Worm (Caenorhabditis elegans) whole organism, dauer: ENCODE measurements around the gene F22E5.7.
"Not testable (repeated sequence)": the region's sequence is repeated elsewhere in the genome, so short reads cannot be mapped to it uniquely, and the experiment has no call there.

Experiments used
- unc-62 ChIP-seq: sonication (generic microtip); optimal IDR thresholded peaks from 2 replicates; lab custom pipeline; 2017; ENCODE audit warnings: missing biosample characterization, missing genetic modification reagents, missing genetic modification characterization

The F22E5.7 gene

DNA sequence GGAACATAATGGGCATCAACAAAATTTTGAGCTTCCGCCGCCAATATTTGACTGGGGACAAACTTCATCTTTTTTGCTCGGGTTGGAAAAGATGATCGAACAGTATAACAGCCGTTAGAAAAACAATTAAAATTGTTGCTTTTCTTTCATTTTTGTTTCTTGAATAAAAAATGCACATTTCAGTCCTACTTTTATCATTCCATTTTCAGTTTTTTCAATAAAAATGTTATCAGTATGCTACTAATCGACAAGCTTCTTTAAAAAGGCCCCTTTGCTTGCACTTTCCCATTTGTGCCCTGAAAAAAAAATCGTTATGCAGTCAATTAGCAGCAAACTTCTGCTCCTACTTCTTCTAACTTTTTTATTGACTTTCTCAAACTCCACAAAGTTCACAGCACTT lies at the start of gene F22E5.7:
TSS of gene F22E5.7 (plus strand) at position 301 of the 400 bp plus-strand sequence.
- TF ChIP-seq unc-62 (GFP tag; lab: Kevin White, UChicago): no peak

DNA sequence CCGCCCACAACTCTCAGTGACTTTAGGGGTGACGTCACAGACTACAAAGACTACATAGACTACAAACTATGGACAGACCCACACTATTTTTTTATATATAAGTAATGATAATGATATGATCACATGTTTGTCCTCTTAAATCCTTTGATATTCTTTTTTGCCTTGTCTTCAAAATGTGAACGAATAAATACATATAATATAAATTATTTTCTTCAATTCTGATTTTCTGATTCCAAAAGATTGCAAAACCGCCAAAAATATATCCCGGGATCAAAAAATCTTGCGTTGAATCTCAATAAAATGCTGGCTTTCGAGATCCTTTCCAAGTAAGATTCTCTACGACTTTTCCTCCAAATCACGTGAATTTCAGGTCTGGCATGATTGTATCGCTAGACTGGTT lies 41.7 kb upstream of the F22E5.7 start, which contains the start of gene F33H12.1:
TSS of gene F33H12.1 (plus strand) at position 301 of the 400 bp plus-strand sequence.
- TF ChIP-seq unc-62 (GFP tag; lab: Kevin White, UChicago): not testable (repeated sequence)

DNA sequence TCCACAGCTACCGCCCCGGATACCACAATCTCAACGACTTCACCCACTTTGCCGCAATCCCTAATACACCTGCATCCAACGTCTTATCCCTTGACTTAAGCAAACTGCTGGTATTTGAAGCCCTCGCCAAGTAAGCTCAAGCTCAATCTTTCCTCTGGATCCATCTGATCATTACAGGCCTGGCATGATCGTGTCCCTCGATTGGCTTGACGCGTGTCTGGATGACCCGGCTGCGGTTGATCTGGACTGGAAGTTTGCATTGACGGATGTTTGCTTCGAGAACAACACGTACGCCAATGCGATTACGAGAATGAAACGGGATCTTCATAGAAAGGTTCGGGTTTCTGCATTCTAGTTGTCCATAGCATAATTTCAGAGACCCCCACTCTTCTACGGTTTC lies 40.9 kb upstream of the F22E5.7 start:
- no peak for TF ChIP-seq unc-62 (GFP tag; lab: Kevin White, UChicago)

DNA sequence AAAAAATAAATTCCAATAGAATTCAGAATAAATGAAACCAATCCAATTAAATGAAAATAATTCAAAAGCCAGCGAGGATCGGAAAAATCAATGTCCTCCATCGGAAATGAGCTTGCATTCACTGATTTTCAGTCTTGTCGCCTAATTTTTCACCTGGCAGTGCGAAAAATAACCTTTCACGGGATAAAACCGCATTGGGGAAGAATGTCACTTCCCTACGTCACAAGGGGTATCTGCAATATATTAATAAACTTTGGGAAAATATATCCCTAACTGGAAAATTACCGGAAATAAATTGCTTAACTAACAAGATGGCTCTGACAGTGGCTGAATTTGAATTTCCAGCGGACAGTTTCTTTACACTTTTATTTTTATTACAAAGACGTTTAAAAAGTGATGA lies 36.6 kb upstream of the F22E5.7 start, which contains the start of gene sri-77:
TSS of gene sri-77 (minus strand) at position 101 of the 400 bp plus-strand sequence.
- TF ChIP-seq unc-62 (GFP tag; lab: Kevin White, UChicago): no peak

DNA sequence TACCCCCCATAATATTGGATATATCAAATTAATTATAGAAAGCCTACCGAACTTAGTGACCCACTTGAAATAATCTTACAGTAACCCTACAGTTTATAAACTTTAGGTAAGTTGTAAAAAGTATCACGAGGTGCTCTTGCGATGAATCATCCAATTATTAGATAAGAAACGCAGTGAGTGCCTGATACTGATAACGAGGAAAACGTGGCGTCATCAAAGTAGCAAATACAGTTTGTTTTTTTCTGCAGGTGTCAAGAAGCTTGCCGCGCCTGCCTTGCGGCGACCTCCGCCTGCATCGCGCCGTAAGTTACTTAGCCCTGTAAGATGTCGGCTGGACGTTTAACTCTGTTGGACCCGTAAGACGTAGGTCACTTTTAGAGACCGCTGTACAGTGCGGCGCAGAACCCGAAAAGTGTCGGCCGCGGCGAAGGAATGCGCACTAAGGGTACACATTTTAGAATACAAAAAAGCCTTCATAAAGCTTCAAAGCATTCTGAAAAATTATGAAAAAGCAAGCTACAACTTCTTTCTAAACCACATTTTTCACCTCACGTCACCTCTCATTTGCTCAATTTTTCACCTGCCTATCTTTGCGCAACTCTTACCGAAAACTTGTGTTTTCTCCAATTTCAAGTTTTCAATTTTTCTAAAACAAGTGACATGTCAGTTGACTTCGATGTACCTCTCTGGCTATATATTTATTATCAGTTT lies 31.5 kb upstream of the F22E5.7 start, which contains the start of gene sri-38:
TSS of gene sri-38 (plus strand) at position 661 of the 711 bp plus-strand sequence.
- no peak for TF ChIP-seq unc-62 (GFP tag; lab: Kevin White, UChicago)

DNA sequence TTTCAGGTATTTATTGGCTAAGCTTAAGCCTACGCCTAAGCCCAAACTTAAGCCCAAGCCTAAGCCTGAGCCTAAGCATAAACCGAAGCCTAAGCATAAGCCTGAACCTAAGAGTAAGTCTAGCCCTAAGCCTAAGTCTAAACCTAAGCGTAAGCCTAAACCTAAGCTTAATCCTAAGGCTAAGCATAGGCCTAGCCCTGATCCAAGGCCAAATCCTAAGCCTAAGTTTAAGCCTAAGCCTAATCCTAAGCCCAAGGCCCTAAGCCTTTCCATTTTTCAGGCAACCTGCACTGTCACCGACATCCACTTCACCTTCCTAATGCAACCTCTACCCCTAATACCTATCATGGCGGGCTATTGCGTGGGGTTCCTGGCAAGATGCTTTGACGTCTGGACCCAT lies 30.9 kb upstream of the F22E5.7 start:
- TF ChIP-seq unc-62 (GFP tag; lab: Kevin White, UChicago): no peak

DNA sequence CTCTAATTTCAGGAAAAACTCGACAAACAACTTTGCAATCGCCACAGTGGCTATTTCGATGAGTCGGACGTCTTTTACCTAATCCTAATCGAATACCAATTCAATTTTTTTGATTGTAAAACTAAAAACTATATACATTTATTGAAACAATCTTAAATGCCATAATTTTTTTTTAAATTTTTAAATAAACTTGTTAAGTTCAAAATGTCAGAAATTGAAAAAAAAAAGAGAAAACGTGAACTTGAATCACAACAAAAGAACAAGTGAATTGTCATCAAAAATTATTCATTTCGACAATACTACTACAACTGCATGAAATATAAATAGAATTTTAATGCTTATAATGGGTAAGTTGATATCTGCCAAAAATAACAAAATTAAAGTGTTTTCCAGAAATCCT lies 29.6 kb upstream of the F22E5.7 start, which contains the start of gene D2062.13:
TSS of gene D2062.13 (plus strand) at position 301 of the 400 bp plus-strand sequence.
- not testable (repeated sequence) for TF ChIP-seq unc-62 (GFP tag; lab: Kevin White, UChicago)

DNA sequence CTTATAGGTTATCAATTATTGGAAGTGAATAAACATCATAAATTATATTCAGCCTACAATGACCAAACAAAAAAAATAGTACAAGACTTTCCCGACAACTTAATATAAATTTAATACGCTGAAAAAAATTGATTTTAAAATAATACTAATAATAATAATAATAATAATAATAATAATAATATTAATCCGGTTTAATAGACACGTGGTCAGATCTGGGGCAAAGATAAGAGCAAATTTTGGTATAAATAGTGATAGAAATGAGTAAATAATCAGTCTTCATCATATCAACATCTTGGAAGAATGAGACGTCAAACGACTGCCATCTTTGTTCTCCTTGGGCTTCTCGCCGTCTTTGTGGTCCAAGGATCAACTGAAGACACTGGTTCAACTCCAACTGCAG lies 25.2 kb upstream of the F22E5.7 start, which contains the start of gene msrp-5:
TSS of gene msrp-5 (plus strand) at position 301 of the 400 bp plus-strand sequence.
- not testable (repeated sequence) for TF ChIP-seq unc-62 (GFP tag; lab: Kevin White, UChicago)

DNA sequence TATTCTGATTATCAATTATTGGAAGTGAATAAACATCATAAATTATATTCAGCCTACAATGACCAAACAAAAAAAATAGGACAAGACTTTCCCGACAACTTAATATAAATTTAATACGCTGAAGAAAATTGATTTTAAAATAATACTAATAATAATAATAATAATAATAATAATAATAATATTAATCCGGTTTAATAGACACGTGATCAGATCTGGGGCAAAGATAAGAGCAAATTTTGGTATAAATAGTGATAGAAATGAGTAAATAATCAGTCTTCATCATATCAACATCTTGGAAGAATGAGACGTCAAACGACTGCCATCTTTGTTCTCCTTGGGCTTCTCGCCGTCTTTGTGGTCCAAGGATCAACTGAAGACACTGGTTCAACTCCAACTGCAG lies 22.7 kb upstream of the F22E5.7 start, which contains the start of gene msrp-6:
TSS of gene msrp-6 (plus strand) at position 301 of the 400 bp plus-strand sequence.
- not testable (repeated sequence) for TF ChIP-seq unc-62 (GFP tag; lab: Kevin White, UChicago)

DNA sequence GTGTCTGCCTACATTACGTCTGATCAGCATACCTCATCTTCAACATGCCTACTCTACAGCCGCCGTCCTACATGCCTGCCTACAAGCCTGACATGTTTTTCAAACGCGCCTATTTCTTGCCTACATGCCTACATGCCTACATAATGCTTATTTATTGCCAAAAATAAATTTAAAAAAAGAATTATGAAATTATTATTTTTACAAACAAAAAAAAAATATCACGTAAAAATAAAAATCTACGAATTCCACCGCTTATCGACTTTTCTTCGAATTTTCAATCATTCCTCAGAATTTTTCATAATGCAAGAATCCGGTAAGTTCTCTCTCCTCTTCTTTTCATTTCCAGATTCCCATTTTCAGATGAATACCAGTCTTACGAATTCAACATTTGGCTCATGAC lies 19.4 kb upstream of the F22E5.7 start, which contains the start of gene D2062.5:
TSS of gene D2062.5 (plus strand) at position 301 of the 400 bp plus-strand sequence.
- no peak for TF ChIP-seq unc-62 (GFP tag; lab: Kevin White, UChicago)

DNA sequence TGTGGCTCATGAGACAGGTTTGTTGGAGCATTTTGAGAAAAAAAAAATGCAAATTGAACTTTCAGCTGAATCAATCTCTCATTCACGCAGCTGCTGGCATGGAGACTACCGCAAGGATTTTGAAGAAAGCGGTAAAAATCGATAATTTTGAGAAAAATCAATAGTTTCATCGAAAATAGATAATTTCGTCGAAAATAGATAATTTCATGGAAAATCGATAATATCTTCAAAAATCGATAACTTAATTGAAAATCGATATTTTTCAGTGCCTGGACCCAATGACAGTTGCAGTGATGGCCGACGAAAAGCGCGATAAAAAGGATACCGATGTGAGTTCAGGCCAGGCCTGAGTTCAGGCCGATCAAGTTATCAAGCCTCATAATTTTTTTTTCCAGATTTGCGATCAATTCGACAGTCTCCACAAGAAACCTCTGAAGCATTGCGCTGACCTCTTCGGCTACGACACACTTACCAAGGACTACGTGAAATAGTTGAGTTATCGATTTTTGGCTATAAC lies 18.9 kb upstream of the F22E5.7 start, which contains the start of gene D2062.4:
TSS of gene D2062.4 (plus strand) at position 467 of the 517 bp plus-strand sequence.
- TF ChIP-seq unc-62 (GFP tag; lab: Kevin White, UChicago): not testable (repeated sequence)

DNA sequence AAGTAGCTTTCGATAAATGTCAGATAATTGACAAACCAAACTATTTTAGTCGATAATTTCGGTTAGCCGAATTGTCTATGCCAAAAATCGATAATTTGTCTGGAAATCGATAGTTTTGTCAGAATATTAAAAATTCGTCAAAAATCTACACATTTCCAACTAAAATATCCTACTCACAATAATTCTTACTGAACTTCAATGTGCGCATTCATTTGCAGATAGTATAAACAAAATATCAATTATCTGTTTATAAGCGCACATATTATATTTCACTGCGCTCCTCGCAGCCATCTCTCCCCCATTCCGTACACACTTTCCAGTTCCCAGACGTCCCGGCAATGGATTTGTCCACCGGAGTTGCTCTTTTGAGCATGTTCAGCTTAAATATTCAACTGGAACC lies 17.1 kb upstream of the F22E5.7 start, which contains the start of gene lgc-28:
TSS of gene lgc-28 (plus strand) at position 301 of the 400 bp plus-strand sequence.
- no peak for TF ChIP-seq unc-62 (GFP tag; lab: Kevin White, UChicago)

DNA sequence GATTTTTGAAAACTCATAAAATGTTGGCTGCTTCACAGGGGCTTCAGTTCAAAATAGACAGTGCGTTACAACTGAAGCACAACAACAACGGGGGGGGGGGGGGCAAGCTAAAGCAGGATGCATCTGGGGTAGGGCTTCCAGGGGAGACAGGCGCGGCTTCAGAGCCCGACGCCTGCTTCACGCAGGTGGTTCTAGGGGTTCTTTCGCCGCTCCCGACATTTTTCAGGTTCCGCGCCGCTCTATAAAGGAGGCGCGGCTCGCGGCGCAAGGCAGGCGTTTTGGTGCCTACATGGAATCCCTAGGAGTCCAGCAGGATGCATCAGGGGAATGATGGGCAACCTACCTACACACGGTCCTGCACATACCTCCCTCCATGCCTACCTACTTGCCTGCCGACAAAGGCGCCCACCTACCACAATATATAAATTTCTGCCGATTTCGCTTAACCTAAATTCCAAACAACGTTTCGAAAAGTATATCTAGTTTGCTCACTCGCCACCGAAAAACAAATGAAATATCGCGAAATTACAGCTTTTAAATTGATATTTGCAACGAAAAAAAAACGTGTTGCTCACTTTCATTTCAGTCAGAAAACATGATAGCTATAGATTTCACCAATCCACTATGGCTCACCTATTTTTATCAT lies 14.6 kb upstream of the F22E5.7 start, which contains the start of gene sri-71:
TSS of gene sri-71 (plus strand) at position 596 of the 646 bp plus-strand sequence.
- no peak for TF ChIP-seq unc-62 (GFP tag; lab: Kevin White, UChicago)

DNA sequence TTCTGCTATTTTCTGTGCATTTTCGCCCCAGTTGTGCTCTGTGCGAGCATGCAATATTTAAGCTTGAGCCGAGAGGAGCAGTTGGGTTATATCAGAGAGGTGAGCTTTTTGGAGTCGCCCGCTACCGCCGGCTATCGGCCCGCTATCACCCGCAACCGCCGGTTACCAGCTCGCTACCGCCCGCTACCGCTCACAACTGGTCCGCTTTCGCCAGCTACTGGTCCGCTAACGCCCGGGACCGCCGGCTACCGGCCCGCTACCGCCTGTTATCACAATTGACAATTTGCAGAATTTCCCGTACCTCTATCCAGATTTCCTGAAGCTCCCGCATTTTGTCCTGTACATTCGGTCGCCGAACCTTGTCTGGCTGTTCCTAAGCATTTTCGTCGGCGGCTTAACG lies 13.5 kb upstream of the F22E5.7 start:
- no peak for TF ChIP-seq unc-62 (GFP tag; lab: Kevin White, UChicago)

DNA sequence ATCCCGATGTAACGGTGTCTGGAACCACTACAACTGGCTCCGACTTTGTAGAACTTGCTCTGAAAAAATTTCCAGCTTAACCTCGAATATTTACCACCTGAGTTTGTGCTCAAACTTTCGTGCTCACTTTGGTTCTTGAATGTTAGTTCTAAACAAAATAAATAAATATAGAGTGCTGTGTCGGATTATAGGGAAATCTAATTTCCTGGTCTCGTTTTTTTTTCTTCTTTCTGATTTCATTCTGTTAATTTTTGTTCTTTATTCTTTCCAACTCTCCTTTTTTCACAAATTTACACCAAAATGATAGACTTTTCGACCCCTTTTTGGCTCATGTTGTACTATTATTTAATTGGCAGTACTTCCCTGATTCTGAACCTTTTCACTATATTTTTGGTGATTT lies 12.6 kb upstream of the F22E5.7 start, which contains the start of gene sri-37:
TSS of gene sri-37 (plus strand) at position 301 of the 400 bp plus-strand sequence.
- no peak for TF ChIP-seq unc-62 (GFP tag; lab: Kevin White, UChicago)
